Worm (Caenorhabditis elegans): ENCODE data around the gene clec-213.

DNA sequence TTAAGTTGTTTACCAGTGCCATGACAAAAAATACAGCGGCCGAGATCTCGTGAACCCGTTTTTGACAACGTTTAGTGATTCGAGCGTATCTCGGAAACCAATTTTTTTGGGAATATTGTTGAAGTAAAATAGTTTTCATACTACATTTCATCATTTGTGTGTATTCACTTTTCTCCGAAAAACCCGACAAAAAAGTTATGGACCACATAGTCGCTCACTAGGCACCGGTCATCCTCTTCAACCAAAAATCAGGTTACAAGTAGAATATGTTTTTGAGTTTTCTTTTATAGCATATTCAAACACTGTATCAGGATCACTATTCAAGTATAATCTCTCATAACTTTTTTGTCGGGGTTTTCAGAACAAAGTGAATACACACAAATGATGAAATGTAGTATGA, 36.8 kb downstream of the clec-213 start:
- TF ChIP-seq unc-120 (tag; optimal IDR thresholded peaks at IDR 0.05; ENCODE audit: poor library complexity, severe bottlenecking) = no peak
- no peak for TF ChIP-seq drap-1 (GFP tag; optimal IDR thresholded peaks at IDR 0.05)
- TF ChIP-seq unc-62 (GFP tag; optimal IDR thresholded peaks at IDR 0.05) = no peak
